Worm (Caenorhabditis elegans): Measurements from ENCODE around the gene srh-37.

Gene srh-37

DNA sequence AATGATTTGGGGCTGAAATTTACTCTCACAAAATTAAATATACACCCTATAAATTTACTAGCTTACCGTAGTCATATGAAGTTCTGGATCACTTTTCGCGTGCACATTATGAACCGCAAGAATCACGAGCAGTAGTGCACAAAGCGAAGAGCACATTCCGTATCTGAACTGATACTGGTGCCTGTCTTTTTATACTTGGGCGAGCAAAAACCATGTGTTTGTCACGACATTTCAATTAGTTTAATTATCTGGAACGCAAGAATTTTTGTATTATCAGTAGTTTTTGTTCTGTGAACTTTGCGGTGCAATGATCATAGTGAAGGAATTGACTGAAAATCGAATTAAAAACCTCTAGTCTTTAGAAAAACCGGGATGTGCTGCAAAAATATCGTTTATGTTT lies 11.7 kb upstream of the srh-37 start, which contains the start of gene lipl-3:
lipl-3 (minus strand) TSS at position 161 of the 400 bp plus-strand sequence.
- peak; percentile 65 for TF ChIP-seq nhr-28 (tag; optimal IDR thresholded peaks at IDR 0.05)
- TF ChIP-seq hlh-30 (tag; optimal IDR thresholded peaks at IDR 0.05; ENCODE audit: insufficient read depth): peak; percentile 15
- TF ChIP-seq nhr-25 (tag; optimal IDR thresholded peaks at IDR 0.05; ENCODE audit: borderline replicate concordance, insufficient read depth): no peak
- peak; percentile 77 for TF ChIP-seq dmd-6 (GFP tag; IDR thresholded peaks at IDR 0.05)

DNA sequence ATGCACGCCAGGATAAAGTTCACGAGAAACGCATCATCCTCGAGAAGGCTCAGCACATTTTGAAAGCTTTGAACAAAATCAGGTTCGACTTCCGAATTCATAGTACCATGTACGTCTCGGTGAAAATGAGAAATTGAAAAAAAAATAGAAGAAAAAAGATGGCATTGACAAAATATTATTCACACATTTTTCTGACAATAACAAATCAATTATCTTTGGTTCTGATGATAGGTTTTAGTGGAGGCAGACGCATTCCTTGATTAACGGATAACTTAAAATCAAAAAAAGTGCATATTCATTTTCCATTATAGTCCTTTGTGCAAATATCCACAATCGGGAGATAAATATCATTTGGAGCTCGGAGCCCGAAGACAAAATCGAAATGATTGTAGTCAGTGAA lies 9.2 kb upstream of the srh-37 start, which contains the start of gene srw-107:
srw-107 (minus strand) TSS at position 101 of the 400 bp plus-strand sequence.
- TF ChIP-seq Y105C5A.15 (GFP tag; IDR thresholded peaks at IDR 0.05) (no peak), daf-19 (GFP tag; conservative IDR thresholded peaks at IDR 0.05) (no peak), hmg-1.1 (GFP tag; IDR thresholded peaks at IDR 0.05) (no peak)

DNA sequence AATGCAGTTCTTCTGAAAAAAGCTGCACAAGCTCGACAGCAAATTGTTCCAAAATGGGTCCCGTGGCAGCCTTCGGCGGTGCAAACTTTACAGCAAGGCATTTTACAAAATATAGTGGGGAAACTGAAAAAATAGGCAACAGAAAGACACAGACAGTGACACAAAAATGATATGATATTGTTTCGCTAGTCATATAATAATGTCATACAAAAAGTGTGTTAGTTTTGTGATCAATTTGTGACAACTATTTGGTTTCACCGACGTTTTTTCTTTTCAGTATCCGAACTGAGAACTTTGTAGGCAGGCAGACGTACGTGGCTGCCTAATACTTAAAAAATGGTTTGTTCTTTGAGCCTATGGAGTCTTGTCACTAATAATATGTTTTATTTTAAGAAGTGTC lies 7.1 kb upstream of the srh-37 start, which contains the start of gene nhr-210:
nhr-210 (minus strand) TSS at position 101 of the 400 bp plus-strand sequence.
- TF ChIP-seq nhr-28 (tag; optimal IDR thresholded peaks at IDR 0.05) (peak; percentile 36), duxl-1 (tag; optimal IDR thresholded peaks at IDR 0.05; ENCODE audit: poor library complexity) (no peak), nhr-102 (tag; optimal IDR thresholded peaks at IDR 0.05) (peak; percentile 77), pqm-1 (tag; optimal IDR thresholded peaks at IDR 0.05) (peak; percentile 12), nhr-6 (tag; optimal IDR thresholded peaks at IDR 0.05) (no peak)

DNA sequence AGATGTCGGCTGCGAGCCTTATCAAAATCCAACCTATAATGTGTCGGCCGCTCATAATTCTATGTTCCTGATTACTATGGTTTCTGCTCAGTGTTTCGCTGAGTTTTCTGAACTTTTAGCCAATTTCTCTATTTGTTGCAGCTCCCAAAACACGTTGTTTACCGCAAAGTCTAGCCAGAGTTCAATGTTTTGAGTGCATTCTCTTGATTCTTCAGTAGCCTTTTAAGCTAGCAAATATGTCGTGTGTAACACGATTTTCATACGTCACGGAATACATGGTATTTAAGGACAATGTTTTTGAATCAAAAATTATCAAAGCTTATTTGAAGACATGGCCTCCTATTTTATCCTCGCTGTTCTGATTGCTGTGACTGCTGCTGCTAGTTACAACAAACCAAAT lies 7.1 kb downstream of the srh-37 start, which contains the start of gene srlf-19:
srlf-19 (plus strand) TSS at position 301 of the 400 bp plus-strand sequence.
- TF ChIP-seq aly-2 (tag; optimal IDR thresholded peaks at IDR 0.05) (no peak), lin-39 (tag; optimal IDR thresholded peaks at IDR 0.05) (no peak)

DNA sequence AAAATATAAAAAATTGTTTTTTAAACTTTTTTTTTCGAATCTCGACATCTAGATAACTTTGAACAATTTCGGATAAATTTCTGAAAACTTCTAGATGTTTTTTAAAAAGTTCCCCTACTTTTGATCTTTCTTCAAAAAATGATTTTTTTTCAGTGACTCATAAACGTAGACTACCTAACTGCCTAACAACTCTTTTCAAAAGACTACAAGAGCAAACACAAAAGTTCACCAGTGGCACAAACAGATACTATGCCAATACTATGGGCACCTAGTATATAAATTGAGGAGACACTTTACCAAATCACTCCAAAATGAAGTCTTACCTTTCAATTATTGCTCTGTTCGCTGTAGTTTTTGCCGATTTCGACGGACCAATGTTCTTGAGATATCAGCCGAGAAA lies 8.6 kb downstream of the srh-37 start, which contains the start of gene srlf-35:
srlf-35 (plus strand) TSS at position 301 of the 400 bp plus-strand sequence.
- TF ChIP-seq hlh-30 (tag; optimal IDR thresholded peaks at IDR 0.05; ENCODE audit: insufficient read depth): no peak
- no peak for TF ChIP-seq aha-1 (tag)
- no peak for TF ChIP-seq mep-1 (tag; optimal IDR thresholded peaks at IDR 0.05)
- TF ChIP-seq nhr-41 (GFP tag; IDR thresholded peaks at IDR 0.05): no peak
- no peak for TF ChIP-seq egl-27 (tag; optimal IDR thresholded peaks at IDR 0.05)
- no peak for TF ChIP-seq daf-12 (tag; optimal IDR thresholded peaks at IDR 0.05)
- no peak for TF ChIP-seq F10B5.3 (tag; optimal IDR thresholded peaks at IDR 0.05)
- no peak for TF ChIP-seq nhr-76 (tag; optimal IDR thresholded peaks at IDR 0.05)
- TF ChIP-seq lin-29 (GFP tag; IDR thresholded peaks at IDR 0.05): no peak
- no peak for TF ChIP-seq lsy-2 (tag; optimal IDR thresholded peaks at IDR 0.05)
- no peak for TF ChIP-seq snpc-1.2 (GFP tag; IDR thresholded peaks at IDR 0.05)
- no peak for TF ChIP-seq fos-1 (tag; optimal IDR thresholded peaks at IDR 0.05)
- no peak for TF ChIP-seq unc-39 (tag; optimal IDR thresholded peaks at IDR 0.05)
- TF ChIP-seq Y5F2A.4 (GFP tag; optimal IDR thresholded peaks at IDR 0.05): no peak
- no peak for TF ChIP-seq nhr-102 (tag; optimal IDR thresholded peaks at IDR 0.05)
- TF ChIP-seq vab-7 (GFP tag; IDR thresholded peaks at IDR 0.05): no peak
- no peak for TF ChIP-seq zip-11 (GFP tag; IDR thresholded peaks at IDR 0.05)

DNA sequence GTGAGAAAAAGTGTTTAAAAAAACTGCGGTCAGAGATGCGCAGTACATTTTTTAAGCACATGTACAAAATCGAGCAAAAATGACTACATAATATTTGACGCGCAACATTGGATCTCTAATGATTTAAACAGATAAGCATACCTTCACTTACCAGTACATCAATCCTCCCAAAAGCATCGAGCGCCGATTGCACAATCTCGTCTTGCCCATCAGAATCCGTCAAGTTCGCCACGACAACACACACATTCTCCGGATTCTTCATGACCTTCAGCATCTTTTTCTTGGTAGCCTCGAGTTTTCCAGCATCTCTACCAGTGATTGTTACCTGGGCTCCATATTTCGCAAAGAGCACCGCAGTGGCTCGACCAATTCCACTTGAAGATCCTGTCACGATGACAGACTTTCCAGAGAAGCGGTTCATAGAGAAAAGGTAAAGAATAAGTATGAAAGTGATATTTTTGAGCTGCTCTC lies 9.5 kb downstream of the srh-37 start, which contains the start of gene T01G6.10:
T01G6.10 (minus strand) TSS at position 421 of the 471 bp plus-strand sequence.
- no peak for TF ChIP-seq vab-7 (GFP tag; IDR thresholded peaks at IDR 0.05)
- peak; percentile 96 for TF ChIP-seq aha-1 (tag)

DNA sequence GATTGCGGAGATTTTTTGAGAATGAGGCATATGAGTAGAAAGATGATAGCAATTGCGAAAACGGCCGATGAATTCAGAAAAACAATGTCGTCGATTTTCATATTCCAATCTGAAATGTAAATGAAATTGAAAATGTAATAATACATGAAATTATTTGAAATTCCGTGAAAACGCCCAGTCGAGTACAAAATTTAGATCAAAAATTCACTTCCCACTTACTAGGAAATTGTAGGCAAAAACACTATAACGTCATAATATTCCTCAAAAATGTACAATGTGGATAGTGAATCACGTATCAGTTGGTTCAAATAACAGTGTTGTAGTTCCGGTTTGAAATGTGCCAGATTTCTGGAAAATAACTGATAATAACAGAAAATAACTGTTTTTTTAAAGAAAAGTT lies 11.1 kb downstream of the srh-37 start, which contains the start of gene str-256:
str-256 (minus strand) TSS at position 101 of the 400 bp plus-strand sequence.
- TF ChIP-seq zfp-2 (tag; optimal IDR thresholded peaks at IDR 0.05) (no peak), ztf-7 (tag; optimal IDR thresholded peaks at IDR 0.05) (no peak), ZK337.2 (GFP tag; IDR thresholded peaks at IDR 0.05) (no peak), skn-1 (tag; optimal IDR thresholded peaks at IDR 0.05) (no peak), spr-1 (tag; optimal IDR thresholded peaks at IDR 0.05) (no peak), zip-2 (tag; optimal IDR thresholded peaks at IDR 0.05) (no peak), snpc-4 (tag; optimal IDR thresholded peaks at IDR 0.05) (no peak)
